Worm (Caenorhabditis elegans): ENCODE measurements around the gene acs-17.

DNA sequence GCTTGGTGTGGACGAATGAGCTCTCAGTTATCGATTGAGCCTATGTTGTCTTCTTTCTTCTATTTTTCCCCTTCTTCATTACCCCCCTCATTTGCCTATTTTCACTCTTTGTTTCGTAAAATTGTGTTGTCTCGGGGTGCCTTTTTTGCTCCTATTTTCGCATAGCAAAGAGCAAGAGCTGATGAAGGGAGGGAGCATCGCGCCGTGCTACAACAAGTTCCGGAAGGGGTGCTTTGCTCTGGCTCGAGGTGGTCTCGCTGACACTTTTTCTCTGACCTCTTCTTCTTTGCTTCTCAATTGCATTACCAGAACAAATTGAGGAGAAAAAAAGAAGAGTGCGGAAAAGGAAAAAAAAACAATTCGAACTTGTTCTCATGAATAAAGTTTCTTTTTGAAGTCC is 48.3 kb downstream of the acs-17 start:
- TF ChIP-seq flt-1 (GFP tag; IDR thresholded peaks at IDR 0.05) (no peak), ztf-23 (GFP tag; IDR thresholded peaks at IDR 0.05) (no peak), T22C8.4 (GFP tag; IDR thresholded peaks at IDR 0.05) (no peak), tab-1 (GFP tag; IDR thresholded peaks at IDR 0.05) (no peak), ztf-29 (GFP tag; IDR thresholded peaks at IDR 0.05) (no peak), klf-2 (GFP tag; conservative IDR thresholded peaks at IDR 0.05) (no peak)

Measured in whole organism, midembryonic.